Fruit fly (Drosophila melanogaster): Measurements from ENCODE around the gene upd3.

The upd3 gene

DNA sequence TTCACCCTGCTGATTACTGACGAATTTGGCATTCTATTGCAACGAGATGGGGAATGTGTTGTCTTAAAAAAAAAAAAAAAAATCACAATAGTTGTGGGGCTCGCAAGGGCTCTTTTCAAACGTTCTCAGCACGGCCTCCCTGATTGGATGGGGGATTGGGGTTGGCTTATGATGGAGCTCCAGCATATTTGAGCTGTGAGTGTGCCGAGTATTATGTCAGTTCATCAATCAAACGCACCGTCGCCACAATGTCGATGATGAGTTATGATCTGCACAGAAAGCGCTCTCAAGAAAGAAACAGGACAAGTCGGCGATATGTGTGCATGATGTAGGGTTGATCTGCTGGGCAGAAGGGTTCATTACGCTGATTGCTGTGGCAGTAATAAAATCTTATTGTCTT is 17.6 kb upstream of the upd3 start, which contains the start of gene CG15059:
Gene CG15059 (minus strand): TSS at position 101 of the 400 bp plus-strand sequence.
- no peak for TF ChIP-seq psq (GFP tag; optimal IDR thresholded peaks at IDR 0.05)

DNA sequence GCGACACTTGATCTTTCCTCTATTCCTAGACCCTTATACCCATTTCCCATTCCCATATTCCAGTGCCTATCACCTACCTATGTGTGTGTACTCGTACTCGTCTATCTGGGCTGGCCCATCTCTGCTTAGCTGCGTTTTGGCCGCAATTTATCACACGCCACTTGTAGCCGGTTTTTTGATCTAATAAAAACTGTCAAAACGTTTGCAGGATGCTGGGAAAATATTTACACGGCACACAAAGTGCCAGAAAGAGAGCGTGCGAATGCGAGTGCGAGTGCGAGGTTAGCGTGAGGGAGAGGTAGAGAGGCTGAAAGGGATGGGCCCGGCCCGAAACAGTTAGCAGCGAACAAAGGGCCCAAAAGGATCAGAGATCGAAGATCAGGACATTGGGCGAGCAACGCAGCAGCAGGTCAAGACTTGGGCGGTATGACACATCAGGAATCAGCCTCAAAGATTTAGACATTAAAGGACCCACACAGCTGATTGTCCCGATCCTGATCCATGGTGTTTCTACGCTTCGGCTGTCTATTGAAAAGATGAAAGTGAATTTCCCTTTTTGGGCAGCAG is 17.0 kb upstream of the upd3 start:
- TF ChIP-seq Dif (GFP tag; optimal IDR thresholded peaks at IDR 0.05; ENCODE audit: partially characterized antibody) (no peak), lola (GFP tag; optimal IDR thresholded peaks at IDR 0.05) (no peak), OdsH (GFP tag; optimal IDR thresholded peaks at IDR 0.05) (no peak), CG32264 (GFP tag; optimal IDR thresholded peaks at IDR 0.05) (no peak), Vsx2 (GFP tag; optimal IDR thresholded peaks at IDR 0.05; ENCODE audit: partially characterized antibody) (no peak), jim (GFP tag; optimal IDR thresholded peaks at IDR 0.05) (no peak), Mio (GFP tag; optimal IDR thresholded peaks at IDR 0.05) (no peak), Rel (GFP tag; optimal IDR thresholded peaks at IDR 0.05) (no peak), Rel (tag; optimal IDR thresholded peaks at IDR 0.05) (no peak), rgr (GFP tag; optimal IDR thresholded peaks at IDR 0.05) (no peak), Abd-B (GFP tag; optimal IDR thresholded peaks at IDR 0.05) (no peak)

DNA sequence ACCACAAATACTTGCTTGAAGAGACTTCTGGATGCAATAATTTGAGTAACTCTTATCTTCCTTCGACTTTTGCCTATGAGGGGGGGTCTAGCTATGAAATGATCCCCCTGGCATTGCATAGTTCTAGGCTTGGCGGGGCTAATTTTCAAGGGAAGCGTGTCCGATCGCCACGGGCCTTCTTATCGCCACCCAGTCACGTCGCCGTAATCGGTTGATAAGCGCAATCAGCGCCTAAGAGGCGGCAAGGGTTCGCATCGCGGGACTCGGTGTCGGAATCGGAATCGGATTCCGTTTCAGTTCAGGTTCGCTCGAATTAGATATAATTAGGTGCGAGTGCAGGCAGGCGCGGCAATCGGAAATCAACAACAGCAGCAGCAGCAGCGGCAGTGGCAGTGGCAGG is 15.5 kb upstream of the upd3 start:
- no peak for TF ChIP-seq Dfd (GFP tag; optimal IDR thresholded peaks at IDR 0.05)
- TF ChIP-seq Abd-B (GFP tag; optimal IDR thresholded peaks at IDR 0.05): no peak
- TF ChIP-seq Hr78 (GFP tag; optimal IDR thresholded peaks at IDR 0.05): no peak
- TF ChIP-seq CG9705 (GFP tag; optimal IDR thresholded peaks at IDR 0.05): no peak
- TF ChIP-seq ey (GFP tag; optimal IDR thresholded peaks at IDR 0.05): no peak
- no peak for TF ChIP-seq Dif (GFP tag; optimal IDR thresholded peaks at IDR 0.05; ENCODE audit: partially characterized antibody)
- TF ChIP-seq Vsx2 (GFP tag; optimal IDR thresholded peaks at IDR 0.05; ENCODE audit: partially characterized antibody): no peak
- TF ChIP-seq tai (GFP tag; optimal IDR thresholded peaks at IDR 0.05): no peak
- TF ChIP-seq lola (GFP tag; optimal IDR thresholded peaks at IDR 0.05): no peak
- no peak for TF ChIP-seq sv (GFP tag; optimal IDR thresholded peaks at IDR 0.05)
- TF ChIP-seq N (GFP tag; optimal IDR thresholded peaks at IDR 0.05): no peak

DNA sequence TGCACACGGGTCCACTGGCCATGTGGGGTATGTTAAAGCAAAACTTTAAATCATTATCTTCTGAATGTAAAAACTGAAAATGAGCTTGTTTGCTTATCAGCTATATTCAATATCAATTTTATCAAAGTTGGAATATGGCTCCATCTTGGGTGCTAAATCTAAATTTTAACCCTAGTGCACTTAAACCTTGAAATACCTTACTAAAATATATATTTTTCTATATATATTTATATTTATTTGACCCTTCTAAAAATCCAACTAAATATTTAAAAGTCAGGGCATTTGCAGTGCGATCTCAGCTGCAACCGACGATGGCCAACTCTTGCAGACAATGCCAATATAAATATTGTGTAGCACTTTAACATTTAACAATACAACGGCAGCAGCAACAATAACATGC is 14.9 kb upstream of the upd3 start:
- TF ChIP-seq N (GFP tag; optimal IDR thresholded peaks at IDR 0.05): no peak
- peak; percentile 4 for TF ChIP-seq HLH106 (tag; optimal IDR thresholded peaks at IDR 0.05)
- no peak for TF ChIP-seq tai (GFP tag; optimal IDR thresholded peaks at IDR 0.05)

DNA sequence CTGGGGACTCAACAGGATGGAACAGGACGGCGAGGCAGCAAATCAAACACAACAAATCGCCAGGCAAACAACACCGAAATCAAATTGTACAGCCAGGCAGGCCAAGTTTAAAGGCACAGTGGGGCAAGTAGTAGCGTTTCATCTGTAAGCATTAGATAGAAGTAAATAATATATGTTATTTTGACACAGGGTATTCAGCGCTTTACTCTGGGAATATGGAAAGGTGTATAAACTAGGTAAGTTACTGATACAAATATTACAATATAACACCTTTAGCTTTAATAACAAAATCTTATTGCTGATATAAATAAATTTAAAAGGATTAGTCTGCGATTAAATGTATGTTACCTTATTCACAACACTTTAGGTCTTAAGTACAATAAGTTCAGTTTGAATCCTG is 13.7 kb upstream of the upd3 start:
- TF ChIP-seq Hr83 (GFP tag; optimal IDR thresholded peaks at IDR 0.05; ENCODE audit: poor library complexity, severe bottlenecking): no peak
- no peak for TF ChIP-seq sv (GFP tag; optimal IDR thresholded peaks at IDR 0.05)
- no peak for TF ChIP-seq dmrt93B (GFP tag; optimal IDR thresholded peaks at IDR 0.05)
- no peak for TF ChIP-seq Abd-B (GFP tag; optimal IDR thresholded peaks at IDR 0.05)
- TF ChIP-seq h (GFP tag; optimal IDR thresholded peaks at IDR 0.05): peak; percentile 18
- TF ChIP-seq lola (GFP tag; optimal IDR thresholded peaks at IDR 0.05): no peak
- TF ChIP-seq dsf (GFP tag; optimal IDR thresholded peaks at IDR 0.05; ENCODE audit: borderline replicate concordance): no peak
- TF ChIP-seq Sp1 (GFP tag; optimal IDR thresholded peaks at IDR 0.05): no peak
- TF ChIP-seq Vsx2 (GFP tag; optimal IDR thresholded peaks at IDR 0.05; ENCODE audit: partially characterized antibody): no peak
- TF ChIP-seq Jra (GFP tag; optimal IDR thresholded peaks at IDR 0.05): no peak
- no peak for TF ChIP-seq Dfd (GFP tag; optimal IDR thresholded peaks at IDR 0.05)
- TF ChIP-seq OdsH (GFP tag; optimal IDR thresholded peaks at IDR 0.05): peak; percentile 6
- TF ChIP-seq sage (GFP tag; optimal IDR thresholded peaks at IDR 0.05): no peak
- TF ChIP-seq psq (GFP tag; optimal IDR thresholded peaks at IDR 0.05): peak; percentile 23
- TF ChIP-seq woc (GFP tag; optimal IDR thresholded peaks at IDR 0.05): peak; percentile 55
- TF ChIP-seq Dif (GFP tag; optimal IDR thresholded peaks at IDR 0.05; ENCODE audit: partially characterized antibody): no peak
- no peak for TF ChIP-seq dl (GFP tag; optimal IDR thresholded peaks at IDR 0.05; ENCODE audit: insufficient read depth in 1 of 2, partially characterized antibody in 2 of 2)
- TF ChIP-seq brk (GFP tag; optimal IDR thresholded peaks at IDR 0.05): no peak
- TF ChIP-seq jim (GFP tag; optimal IDR thresholded peaks at IDR 0.05): no peak
- TF ChIP-seq CG9705 (GFP tag; optimal IDR thresholded peaks at IDR 0.05): no peak
- TF ChIP-seq fru (GFP tag; optimal IDR thresholded peaks at IDR 0.05): peak; percentile 33
- TF ChIP-seq HLH106 (tag; optimal IDR thresholded peaks at IDR 0.05): peak; percentile 8
- TF ChIP-seq rgr (GFP tag; optimal IDR thresholded peaks at IDR 0.05): no peak
- TF ChIP-seq foxo (GFP tag; optimal IDR thresholded peaks at IDR 0.05): peak in 1 of 2 experiments; percentile 44
- TF ChIP-seq br (GFP tag; optimal IDR thresholded peaks at IDR 0.05): no peak
- no peak for TF ChIP-seq Hr78 (GFP tag; optimal IDR thresholded peaks at IDR 0.05)
- TF ChIP-seq ey (GFP tag; optimal IDR thresholded peaks at IDR 0.05): peak; percentile 2

Data from whole organism, wandering third instar larva.